Fruit fly (Drosophila melanogaster): ENCODE data around the gene CG7730.

Gene CG7730

dm6 chr3L:17015663-17016575 lies 11.4 kb upstream of the CG7730 start, which contains the start of the genes CG6664 and CG7728 (continued):
- TF ChIP-seq CG10209 (GFP tag; optimal IDR thresholded peaks at IDR 0.05): no peak
- TF ChIP-seq Lim3 (GFP tag; IDR thresholded peaks at IDR 0.05): no peak
- no peak for TF ChIP-seq Hand (GFP tag; optimal IDR thresholded peaks at IDR 0.05)
- TF ChIP-seq aop (GFP tag; IDR thresholded peaks at IDR 0.05): no peak
- TF ChIP-seq D (optimal IDR thresholded peaks at IDR 0.05): no peak
- TF ChIP-seq D (GFP tag; optimal IDR thresholded peaks at IDR 0.05): peak; percentile 33
- TF ChIP-seq trem (tag; optimal IDR thresholded peaks at IDR 0.05): peak; percentile 15
- peak; percentile 49 for TF ChIP-seq grau (tag; optimal IDR thresholded peaks at IDR 0.05)
- TF ChIP-seq dati (GFP tag; IDR thresholded peaks at IDR 0.05): no peak
- no peak for TF ChIP-seq odd (GFP tag; optimal IDR thresholded peaks at IDR 0.05)
- TF ChIP-seq CG13287 (GFP tag; IDR thresholded peaks at IDR 0.05; ENCODE audit: partially characterized antibody): peak; percentile 42
- no peak for TF ChIP-seq CG14965 (GFP tag; optimal IDR thresholded peaks at IDR 0.05; ENCODE audit: borderline replicate concordance)
- TF ChIP-seq CG2202 (tag; optimal IDR thresholded peaks at IDR 0.05): no peak
- TF ChIP-seq CG10267 (tag; optimal IDR thresholded peaks at IDR 0.05): peak; percentile 35
- TF ChIP-seq Ssrp (tag; optimal IDR thresholded peaks at IDR 0.05): peak; percentile 38
- peak; percentile 7 for TF ChIP-seq chn (GFP tag; optimal IDR thresholded peaks at IDR 0.05)
- TF ChIP-seq CG32767 (GFP tag; IDR thresholded peaks at IDR 0.05): no peak
- TF ChIP-seq CG10147 (GFP tag; optimal IDR thresholded peaks at IDR 0.05): no peak
- TF ChIP-seq scrt (GFP tag; optimal IDR thresholded peaks at IDR 0.05): no peak
- TF ChIP-seq CG15073 (GFP tag; optimal IDR thresholded peaks at IDR 0.05): no peak
- TF ChIP-seq CG5245 (GFP tag; optimal IDR thresholded peaks at IDR 0.05): no peak
- peak; percentile 69; the same call in 3 of the 4 replicates for TF ChIP-seq Dll (GFP tag; IDR thresholded peaks at IDR 0.05; ENCODE audit: partially characterized antibody)
- TF ChIP-seq dimm (GFP tag; IDR thresholded peaks at IDR 0.05): no peak
- TF ChIP-seq mirr (GFP tag; optimal IDR thresholded peaks at IDR 0.05): peak; percentile 38
- TF ChIP-seq exex (tag; optimal IDR thresholded peaks at IDR 0.05): no peak
- TF ChIP-seq CG8944 (GFP tag; optimal IDR thresholded peaks at IDR 0.05): peak; percentile 42
- TF ChIP-seq CG31224 (GFP tag; IDR thresholded peaks at IDR 0.05): no peak
- TF ChIP-seq CG3838 (GFP tag; optimal IDR thresholded peaks at IDR 0.05): no peak
- peak; percentile 9 for TF ChIP-seq ab (GFP tag; optimal IDR thresholded peaks at IDR 0.05)
- no peak for TF ChIP-seq ftz-f1 (GFP tag; optimal IDR thresholded peaks at IDR 0.05)
- no peak; the same call in 2 of the 3 replicates for TF ChIP-seq CG14860 (GFP tag; IDR thresholded peaks at IDR 0.05; ENCODE audit: partially characterized antibody)
- no peak for TF ChIP-seq CG31388 (GFP tag; optimal IDR thresholded peaks at IDR 0.05)
- TF ChIP-seq Hey (tag; optimal IDR thresholded peaks at IDR 0.05): no peak
- peak; percentile 19 for TF ChIP-seq fu2 (GFP tag; optimal IDR thresholded peaks at IDR 0.05)
- peak; percentile 82 for TF ChIP-seq slbo (GFP tag; IDR thresholded peaks at IDR 0.05)
- TF ChIP-seq CG13624 (GFP tag; optimal IDR thresholded peaks at IDR 0.05): peak; percentile 37
- peak; percentile 40 for TF ChIP-seq CG18476 (GFP tag; optimal IDR thresholded peaks at IDR 0.05)
- no peak for TF ChIP-seq Sox102F (GFP tag; optimal IDR thresholded peaks at IDR 0.05)
- TF ChIP-seq HHEX (GFP tag; optimal IDR thresholded peaks at IDR 0.05): peak; percentile 19
- no peak for TF ChIP-seq Oaz (GFP tag; IDR thresholded peaks at IDR 0.05)
- peak; percentile 35 to 51 for TF ChIP-seq chif (GFP tag; optimal IDR thresholded peaks at IDR 0.05)
- peak; percentile 18; the same call in 1 of the 3 replicates for TF ChIP-seq jigr1 (GFP tag; IDR thresholded peaks at IDR 0.05)
- TF ChIP-seq Eip74EF (GFP tag; optimal IDR thresholded peaks at IDR 0.05): no peak
- TF ChIP-seq NFAT (GFP tag; IDR thresholded peaks at IDR 0.05): peak; percentile 61; the same call in 1 of the 2 replicates
- peak; percentile 78 for TF ChIP-seq CG17361 (GFP tag; IDR thresholded peaks at IDR 0.05)
- peak; percentile 45 for TF ChIP-seq CG30020 (tag; optimal IDR thresholded peaks at IDR 0.05)
- TF ChIP-seq Ptx1 (GFP tag; IDR thresholded peaks at IDR 0.05): peak; percentile 60
- peak; percentile 58 for TF ChIP-seq rib (GFP tag; IDR thresholded peaks at IDR 0.05)
- TF ChIP-seq bigmax (GFP tag; optimal IDR thresholded peaks at IDR 0.05): no peak
